Fruit fly (Drosophila melanogaster) whole organism, pupa: ENCODE results near the gene CG9515.

Experiments
- CG10348 ChIP-seq: fragments of 200-800 bp; sonication (Bioruptor generic); IDR thresholded peaks from 2 replicates; pipeline ENCODE4 v1.3.6; 2022; ENCODE audit warnings: missing biosample characterization, missing genetic modification characterization
- CG12605 ChIP-seq: fragments of 200-800 bp; sonication (Bioruptor generic); IDR thresholded peaks from 2 replicates; pipeline ENCODE4 v1.3.6; 2022; ENCODE audit warnings: missing biosample characterization, missing genetic modification characterization
- CG13204 ChIP-seq: fragments of 200-800 bp; sonication (Bioruptor generic); optimal IDR thresholded peaks from 2 replicates; lab custom pipeline; 2018; ENCODE audit warnings: missing biosample characterization, mild to moderate bottlenecking, missing genetic modification characterization, moderate library complexity
- CG14655 ChIP-seq: fragments of 200-800 bp; sonication (Bioruptor generic); optimal IDR thresholded peaks from 3 replicates; lab custom pipeline; 2017; ENCODE audit warnings: mild to moderate bottlenecking, missing biosample characterization, missing genetic modification reagents, missing genetic modification characterization
- CG15710 ChIP-seq: fragments of 200-800 bp; sonication (Bioruptor generic); optimal IDR thresholded peaks from 2 replicates; lab custom pipeline; 2018; ENCODE audit warnings: missing biosample characterization, mild to moderate bottlenecking, missing genetic modification characterization, moderate library complexity
- CG17806 ChIP-seq: fragments of 200-800 bp; sonication (Bioruptor generic); optimal IDR thresholded peaks from 2 replicates; lab custom pipeline; 2018; ENCODE audit warnings: missing biosample characterization, mild to moderate bottlenecking, missing genetic modification characterization, moderate library complexity
- CG32121 ChIP-seq: fragments of 200-800 bp; sonication (Bioruptor generic); IDR thresholded peaks from 2 replicates; pipeline ENCODE4 v1.3.6; 2022; ENCODE audit warnings: missing biosample characterization, missing genetic modification characterization
- CG34367 ChIP-seq: fragments of 200-800 bp; sonication (Bioruptor generic); optimal IDR thresholded peaks from 2 replicates; lab custom pipeline; 2018; ENCODE audit warnings: missing biosample characterization, mild to moderate bottlenecking, missing genetic modification characterization
- CG4496 ChIP-seq: fragments of 200-800 bp; sonication (Bioruptor generic); IDR thresholded peaks from 3 replicates; pipeline ENCODE4 v1.3.6; 2022; ENCODE audit warnings: missing biosample characterization, missing genetic modification characterization
- CG8159 ChIP-seq: fragments of 200-800 bp; sonication (Bioruptor generic); optimal IDR thresholded peaks from 3 replicates; lab custom pipeline; 2018; ENCODE audit warnings: missing biosample characterization, mild to moderate bottlenecking, missing genetic modification characterization, moderate library complexity
- CG8301 ChIP-seq: fragments of 200-800 bp; sonication (Bioruptor generic); optimal IDR thresholded peaks from 2 replicates; lab custom pipeline; 2018; ENCODE audit warnings: missing biosample characterization, mild to moderate bottlenecking, missing genetic modification characterization
- CG9948 ChIP-seq: fragments of 200-800 bp; sonication (Bioruptor generic); optimal IDR thresholded peaks from 2 replicates; lab custom pipeline; 2018; ENCODE audit warnings: missing biosample characterization, mild to moderate bottlenecking, missing genetic modification characterization, moderate library complexity
- D1 ChIP-seq: fragments of 200-800 bp; sonication (Bioruptor generic); optimal IDR thresholded peaks from 2 replicates; lab custom pipeline; 2018; ENCODE audit warnings: missing biosample characterization, mild to moderate bottlenecking, missing genetic modification characterization, moderate library complexity
- EcR ChIP-seq: fragments of 200-800 bp; sonication (Bioruptor generic); optimal IDR thresholded peaks from 3 replicates; lab custom pipeline; 2019; ENCODE audit warnings: missing biosample characterization, missing genetic modification characterization, mild to moderate bottlenecking, moderate library complexity, missing genetic modification reagents
- Ets98B ChIP-seq: fragments of 200-800 bp; sonication (Bioruptor generic); IDR thresholded peaks from 2 replicates; pipeline ENCODE4 v1.3.6; 2022; ENCODE audit warnings: missing biosample characterization, missing genetic modification characterization
- Pif1A ChIP-seq: fragments of 200-800 bp; sonication (Bioruptor generic); optimal IDR thresholded peaks from 3 replicates; lab custom pipeline; 2016; ENCODE audit warnings: missing biosample characterization, missing genetic modification characterization
- Pif1B ChIP-seq: fragments of 200-800 bp; sonication (Bioruptor generic); optimal IDR thresholded peaks from 3 replicates; lab custom pipeline; 2016; ENCODE audit warnings: missing biosample characterization, missing genetic modification characterization
- Snoo ChIP-seq: fragments of 200-800 bp; sonication (Bioruptor generic); optimal IDR thresholded peaks from 3 replicates; lab custom pipeline; 2017; ENCODE audit warnings: missing biosample characterization, mild to moderate bottlenecking, missing genetic modification characterization, inconsistent platforms
- fd96Ca ChIP-seq: fragments of 200-800 bp; sonication (Bioruptor generic); IDR thresholded peaks from 3 replicates; pipeline ENCODE4 v1.3.6; 2022; ENCODE audit warnings: missing biosample characterization, missing genetic modification characterization
- gl ChIP-seq: fragments of 200-800 bp; sonication (Bioruptor generic); optimal IDR thresholded peaks from 2 replicates; lab custom pipeline; 2018; ENCODE audit warnings: missing biosample characterization, mild to moderate bottlenecking, missing genetic modification characterization
- rn ChIP-seq: fragments of 200-800 bp; sonication (Bioruptor generic); IDR thresholded peaks from 2 replicates; pipeline ENCODE4 v1.3.6; 2022; ENCODE audit warnings: missing biosample characterization, missing genetic modification characterization

Gene CG9515

DNA sequence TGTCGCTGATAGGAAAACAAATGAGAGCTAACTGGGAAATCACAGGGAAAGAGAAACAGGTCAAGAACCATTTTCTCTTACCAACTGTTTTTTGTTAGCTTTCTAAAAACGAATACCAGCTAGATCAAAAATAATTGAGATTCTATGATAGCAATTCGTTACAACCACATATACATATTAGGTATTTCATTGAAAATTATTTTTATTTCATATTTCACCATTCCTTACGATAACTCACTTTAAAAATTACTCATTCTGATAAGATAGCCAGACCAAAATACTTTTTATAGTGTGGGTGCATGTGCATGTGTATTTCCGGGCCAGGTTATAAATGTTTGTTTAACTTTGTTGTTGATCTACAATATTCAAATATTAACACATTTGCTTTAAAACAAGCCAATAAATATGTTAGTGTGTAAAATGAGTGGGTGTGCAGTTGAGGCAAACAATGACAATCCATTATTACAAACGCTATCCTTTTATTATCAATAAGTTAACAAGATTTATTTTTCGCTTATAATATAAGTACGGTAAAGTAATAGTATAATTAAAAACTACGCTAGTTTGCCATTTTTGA lies 5.1 kb downstream of the CG9515 start:
- TF ChIP-seq gl (tag; lab: Kevin White, UChicago) = no peak
- no peak for TF ChIP-seq Snoo (tag; lab: Kevin White, UChicago)
- TF ChIP-seq CG8159 (tag; lab: Kevin White, UChicago) = no peak
- no peak for TF ChIP-seq CG14655 (GFP tag; lab: Kevin White, UChicago)
- no peak for TF ChIP-seq D1 (tag; lab: Kevin White, UChicago)

- peak; percentile 59 for TF ChIP-seq CG8159 (tag; lab: Kevin White, UChicago)
- TF ChIP-seq Pif1A (GFP tag; lab: Kevin White, UChicago) = peak; percentile 48
- TF ChIP-seq CG17806 (tag; lab: Kevin White, UChicago) = no peak
- no peak for TF ChIP-seq EcR (GFP tag; lab: Kevin White, UChicago)
- 0 out of 3 replicates have a peak, but pooled peaks have one; percentile 31 for TF ChIP-seq CG4496 (GFP tag; lab: Robert Waterston, UW)
- TF ChIP-seq CG34367 (tag; lab: Kevin White, UChicago) = no peak
- no peak for TF ChIP-seq CG15710 (tag; lab: Kevin White, UChicago)
- no peak for TF ChIP-seq CG12605 (GFP tag; lab: Robert Waterston, UW)
- TF ChIP-seq Snoo (tag; lab: Kevin White, UChicago) = peak; percentile 62
- TF ChIP-seq gl (tag; lab: Kevin White, UChicago) = no peak
- no peak for TF ChIP-seq fd96Ca
- TF ChIP-seq Pif1B (GFP tag; lab: Kevin White, UChicago) = peak; percentile 18
- TF ChIP-seq CG10348 (GFP tag; lab: Robert Waterston, UW) = no peak
- no peak for TF ChIP-seq CG32121 (GFP tag; lab: Robert Waterston, UW)
- no peak for TF ChIP-seq CG13204 (GFP tag; lab: Kevin White, UChicago)
- peak; percentile 36 for TF ChIP-seq Ets98B (GFP tag; lab: Robert Waterston, UW)
- TF ChIP-seq CG9948 (tag; lab: Kevin White, UChicago) = no peak
- no peak for TF ChIP-seq CG14655 (GFP tag; lab: Kevin White, UChicago)
- TF ChIP-seq CG8301 (tag; lab: Kevin White, UChicago) = no peak
- no peak for TF ChIP-seq D1 (tag; lab: Kevin White, UChicago)
- TF ChIP-seq rn (GFP tag; lab: Robert Waterston, UW) = no peak
Observed at dm6 chr2L:8937003-8937402, 6.1 kb downstream of the CG9515 start, which contains the start of gene Tsp29Fb. Tsp29Fb (plus strand) TSS chr2L:8937390.

DNA sequence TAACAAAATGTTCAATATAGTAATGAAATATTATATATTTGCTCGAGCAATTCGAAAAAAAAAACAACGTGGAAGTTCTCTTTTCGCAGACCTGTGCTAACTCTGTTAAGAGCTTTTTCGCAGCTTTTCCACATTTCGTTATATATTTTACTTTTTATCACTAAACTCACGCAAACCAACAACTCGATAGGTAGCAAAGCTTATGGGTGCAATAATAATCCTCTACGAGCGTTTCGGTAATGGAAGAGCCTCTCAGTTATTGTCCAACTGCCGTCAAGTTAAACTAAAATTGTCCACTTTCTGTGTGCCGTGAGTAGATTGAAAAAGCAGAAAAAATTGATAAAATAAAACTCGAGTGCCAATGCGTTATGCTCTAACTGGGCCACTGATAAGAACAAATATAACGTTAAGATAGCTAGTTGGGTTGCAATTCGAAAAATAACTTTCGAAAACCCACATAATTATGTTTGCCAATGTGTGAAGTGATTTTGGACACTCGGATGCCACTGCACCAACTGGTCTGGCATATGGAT lies 9.3 kb downstream of the CG9515 start, which contains the start of gene Tsp29Fa:
Tsp29Fa (plus strand) TSS at position 253 of the 533 bp plus-strand sequence.
- TF ChIP-seq rn (GFP tag; lab: Robert Waterston, UW) (no peak), CG14655 (GFP tag; lab: Kevin White, UChicago) (no peak), EcR (GFP tag; lab: Kevin White, UChicago) (no peak), Snoo (tag; lab: Kevin White, UChicago) (no peak)

DNA sequence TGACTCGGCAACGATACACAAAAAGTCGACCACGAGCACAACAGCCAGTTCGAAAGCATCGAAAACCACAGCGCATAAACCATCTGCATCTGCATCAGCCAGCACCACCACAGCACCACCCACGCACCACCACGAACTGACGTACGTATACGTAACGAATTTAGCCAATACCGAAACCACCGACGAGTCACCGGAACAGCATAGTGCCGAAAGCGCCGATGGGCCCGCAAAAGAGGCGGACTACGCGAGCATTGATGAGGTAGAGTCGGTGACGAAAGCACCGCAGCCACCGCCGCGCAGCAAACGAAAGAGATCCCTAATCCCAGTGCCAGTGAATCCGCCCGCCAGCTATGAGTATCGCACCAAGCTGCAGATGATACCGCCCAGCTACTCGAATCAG lies 11.9 kb downstream of the CG9515 start:
- TF ChIP-seq CG12605 (GFP tag; lab: Robert Waterston, UW) (no peak), fd96Ca (no peak), CG13204 (GFP tag; lab: Kevin White, UChicago) (no peak), Pif1A (GFP tag; lab: Kevin White, UChicago) (no peak), CG8301 (tag; lab: Kevin White, UChicago) (no peak)
- TF ChIP-seq, all 21 proteins: peak for 0

- TF ChIP-seq fd96Ca = no peak
- no peak for TF ChIP-seq CG8159 (tag; lab: Kevin White, UChicago)
- no peak for TF ChIP-seq CG14655 (GFP tag; lab: Kevin White, UChicago)
- no peak for TF ChIP-seq gl (tag; lab: Kevin White, UChicago)
- no peak for TF ChIP-seq CG34367 (tag; lab: Kevin White, UChicago)
- TF ChIP-seq EcR (GFP tag; lab: Kevin White, UChicago) = no peak
- TF ChIP-seq CG8301 (tag; lab: Kevin White, UChicago) = peak; percentile 60
- TF ChIP-seq Pif1B (GFP tag; lab: Kevin White, UChicago) = no peak
- no peak for TF ChIP-seq CG13204 (GFP tag; lab: Kevin White, UChicago)
- no peak for TF ChIP-seq CG9948 (tag; lab: Kevin White, UChicago)
- TF ChIP-seq CG17806 (tag; lab: Kevin White, UChicago) = no peak
- no peak for TF ChIP-seq CG32121 (GFP tag; lab: Robert Waterston, UW)
- no peak for TF ChIP-seq CG15710 (tag; lab: Kevin White, UChicago)
- TF ChIP-seq Ets98B (GFP tag; lab: Robert Waterston, UW) = no peak
- peak; percentile 50; the same call in 2 of the 3 replicates for TF ChIP-seq CG4496 (GFP tag; lab: Robert Waterston, UW)
- no peak for TF ChIP-seq D1 (tag; lab: Kevin White, UChicago)
- TF ChIP-seq rn (GFP tag; lab: Robert Waterston, UW) = no peak
Observed at dm6 chr2L:8923405-8923804, 19.7 kb downstream of the CG9515 start.

DNA sequence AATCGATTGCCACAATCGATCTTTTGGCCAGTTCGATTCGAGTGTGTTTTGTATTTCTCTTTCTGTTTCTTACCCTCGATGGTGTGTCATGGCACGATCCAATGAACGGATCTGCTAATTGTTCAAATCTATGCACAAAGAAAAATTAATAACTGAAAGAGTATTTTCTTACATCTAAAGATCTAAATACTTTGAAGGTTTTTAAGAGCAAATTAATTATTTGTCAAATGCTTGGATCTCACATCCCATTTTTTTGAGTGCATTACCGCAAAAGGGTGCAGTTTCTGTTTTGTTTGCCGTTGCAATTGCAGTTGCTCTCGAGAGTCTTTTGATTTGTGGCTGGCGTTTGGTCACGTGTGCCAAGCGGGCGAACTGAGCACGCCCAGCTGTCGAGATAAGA lies 21.1 kb downstream of the CG9515 start:
- TF ChIP-seq CG12605 (GFP tag; lab: Robert Waterston, UW) = no peak
- TF ChIP-seq CG32121 (GFP tag; lab: Robert Waterston, UW) = peak; percentile 30; the same call in 1 of the 2 replicates
- peak; percentile 1 for TF ChIP-seq CG8159 (tag; lab: Kevin White, UChicago)
- TF ChIP-seq fd96Ca = no peak
- TF ChIP-seq CG4496 (GFP tag; lab: Robert Waterston, UW) = peak; percentile 46; the same call in 1 of the 3 replicates
- no peak for TF ChIP-seq CG17806 (tag; lab: Kevin White, UChicago)
- no peak for TF ChIP-seq CG14655 (GFP tag; lab: Kevin White, UChicago)
- peak; percentile 24; the same call in 1 of the 2 replicates for TF ChIP-seq Ets98B (GFP tag; lab: Robert Waterston, UW)
- no peak for TF ChIP-seq Snoo (tag; lab: Kevin White, UChicago)
- no peak for TF ChIP-seq Pif1B (GFP tag; lab: Kevin White, UChicago)
- no peak for TF ChIP-seq D1 (tag; lab: Kevin White, UChicago)
- no peak for TF ChIP-seq rn (GFP tag; lab: Robert Waterston, UW)
- TF ChIP-seq EcR (GFP tag; lab: Kevin White, UChicago) = no peak
- no peak for TF ChIP-seq CG15710 (tag; lab: Kevin White, UChicago)
- TF ChIP-seq CG9948 (tag; lab: Kevin White, UChicago) = no peak
- TF ChIP-seq CG10348 (GFP tag; lab: Robert Waterston, UW) = no peak
- TF ChIP-seq CG34367 (tag; lab: Kevin White, UChicago) = no peak
- no peak for TF ChIP-seq CG8301 (tag; lab: Kevin White, UChicago)
- no peak for TF ChIP-seq CG13204 (GFP tag; lab: Kevin White, UChicago)
- TF ChIP-seq Pif1A (GFP tag; lab: Kevin White, UChicago) = no peak
- TF ChIP-seq gl (tag; lab: Kevin White, UChicago) = no peak
